Fruit fly (Drosophila melanogaster) S2 (cell line): ENCODE data around the gene CG2875.

Experiments
- CG8478 ChIP-seq: fragments of >200 bp; optimal IDR thresholded peaks from 2 replicates; lab custom pipeline; 2018
- CTCF ChIP-seq, 2 experiments: fragments of >200 bp; optimal IDR thresholded peaks; 2 replicates each; lab custom pipeline; 2018

- no peak for TF ChIP-seq CG8478 (lab: Kevin White, UChicago)
- no peak for TF ChIP-seq CTCF (optimal IDR thresholded peaks at IDR 0.05; lab: Kevin White, UChicago)
Measured at dm6 chrX:3581244-3581643, 7.8 kb upstream of the CG2875 start.
